Fruit fly (Drosophila melanogaster): ENCODE results near the gene Sfp84E.

Sfp84E gene

DNA sequence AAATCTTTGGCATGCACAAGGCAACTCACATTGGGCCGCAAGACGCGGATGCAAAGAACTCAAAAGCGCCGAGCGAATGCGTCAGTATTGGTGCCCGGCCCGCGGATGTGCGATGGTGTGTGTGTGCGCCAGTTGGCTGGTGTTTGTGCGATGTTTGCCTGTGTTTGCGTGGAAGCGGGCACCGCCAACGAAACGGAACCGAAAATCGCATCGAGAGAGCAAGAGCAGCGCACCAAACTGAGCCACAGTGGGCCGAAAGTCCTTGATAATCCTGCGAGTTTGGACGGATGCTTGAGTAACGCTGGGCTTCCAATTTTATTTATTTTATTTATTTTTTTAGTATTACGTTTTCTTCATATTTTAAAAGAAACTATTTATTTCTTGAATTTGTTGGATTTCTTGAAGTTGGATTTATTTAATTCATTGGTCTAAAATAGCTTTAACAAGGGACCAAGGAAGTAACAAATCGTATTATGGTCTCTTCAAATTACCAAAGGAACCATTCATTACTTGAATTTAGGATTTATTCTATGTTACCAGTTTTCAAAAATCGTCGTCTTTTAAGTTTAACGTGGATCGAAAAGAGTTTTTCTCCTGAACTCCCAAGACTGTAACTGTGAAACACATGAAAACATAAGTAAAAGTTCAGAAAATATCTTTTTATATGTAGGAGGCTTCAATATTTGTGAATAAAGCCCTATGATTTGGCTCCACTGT is 17.2 kb downstream of the Sfp84E start (continued):
- TF ChIP-seq CG2875 (GFP tag; optimal IDR thresholded peaks at IDR 0.05) = peak; percentile 61
- peak; percentile 46 for TF ChIP-seq CG32772 (GFP tag; IDR thresholded peaks at IDR 0.05)
- TF ChIP-seq fd3F (GFP tag; optimal IDR thresholded peaks at IDR 0.05) = no peak
- TF ChIP-seq Hmx (GFP tag; optimal IDR thresholded peaks at IDR 0.05) = no peak
- no peak for TF ChIP-seq Lhr (GFP tag; optimal IDR thresholded peaks at IDR 0.05)
- no peak for TF ChIP-seq CG1024 (GFP tag; IDR thresholded peaks at IDR 0.05)
- peak; percentile 47; the same call in 1 of the 2 replicates for TF ChIP-seq ara (GFP tag; IDR thresholded peaks at IDR 0.05)
- TF ChIP-seq CG18619 (GFP tag; optimal IDR thresholded peaks at IDR 0.05) = peak; percentile 58
- no peak for TF ChIP-seq CG15601 (tag; optimal IDR thresholded peaks at IDR 0.05)
- TF ChIP-seq Bdp1 (GFP tag; optimal IDR thresholded peaks at IDR 0.05) = no peak
- no peak for TF ChIP-seq Side (GFP tag; optimal IDR thresholded peaks at IDR 0.05)
- peak; percentile 76 for TF ChIP-seq CG9437 (GFP tag; optimal IDR thresholded peaks at IDR 0.05)
- TF ChIP-seq oc (tag; optimal IDR thresholded peaks at IDR 0.05) = no peak
- no peak for TF ChIP-seq sima (GFP tag; optimal IDR thresholded peaks at IDR 0.05)
- no peak for TF ChIP-seq CG16813 (GFP tag; IDR thresholded peaks at IDR 0.05; ENCODE audit: partially characterized antibody)
- TF ChIP-seq sens (GFP tag) = peak; percentile 92
- no peak for TF ChIP-seq kah (GFP tag; optimal IDR thresholded peaks at IDR 0.05)
- 0 out of 2 replicates have a peak, but pooled peaks have one; percentile 6 for TF ChIP-seq CG6272 (GFP tag; IDR thresholded peaks at IDR 0.05)
- TF ChIP-seq tap (tag; optimal IDR thresholded peaks at IDR 0.05) = no peak
- peak in 1 of 3 experiments; percentile 87 for TF ChIP-seq lola (GFP tag; optimal IDR thresholded peaks at IDR 0.05)
- TF ChIP-seq gsb-n (tag; optimal IDR thresholded peaks at IDR 0.05) = peak; percentile 29
- no peak for TF ChIP-seq gfzf (GFP tag; optimal IDR thresholded peaks at IDR 0.05)
- TF ChIP-seq CG6765 (GFP tag; optimal IDR thresholded peaks at IDR 0.05) = no peak
- no peak for TF ChIP-seq mam (GFP tag; optimal IDR thresholded peaks at IDR 0.05)
- TF ChIP-seq Mad (GFP tag; optimal IDR thresholded peaks at IDR 0.05) = no peak
- no peak for TF ChIP-seq CG7786 (GFP tag; optimal IDR thresholded peaks at IDR 0.05)
- TF ChIP-seq run (tag; optimal IDR thresholded peaks at IDR 0.05) = no peak
- no peak for TF ChIP-seq vfl (GFP tag; optimal IDR thresholded peaks at IDR 0.05)
- TF ChIP-seq CG9797 (GFP tag; optimal IDR thresholded peaks at IDR 0.05) = no peak
- TF ChIP-seq her (GFP tag; optimal IDR thresholded peaks at IDR 0.05) = no peak
- peak; percentile 79 for TF ChIP-seq Nf-YC (tag; optimal IDR thresholded peaks at IDR 0.05)
- no peak for TF ChIP-seq Lim3 (GFP tag; IDR thresholded peaks at IDR 0.05)
- TF ChIP-seq CG17612 (GFP tag; IDR thresholded peaks at IDR 0.05) = no peak
- no peak for TF ChIP-seq luna (GFP tag; optimal IDR thresholded peaks at IDR 0.05)
- no peak for TF ChIP-seq gce (GFP tag; IDR thresholded peaks at IDR 0.05)
- TF ChIP-seq kay (GFP tag; optimal IDR thresholded peaks at IDR 0.05) = peak; percentile 29
- TF ChIP-seq CG1647 (GFP tag; optimal IDR thresholded peaks at IDR 0.05) = no peak
- TF ChIP-seq fru (optimal IDR thresholded peaks at IDR 0.05) = no peak
- no peak for TF ChIP-seq ato (GFP tag; IDR thresholded peaks at IDR 0.05; ENCODE audit: partially characterized antibody)
- TF ChIP-seq CG13296 (GFP tag; optimal IDR thresholded peaks at IDR 0.05) = no peak
- no peak for TF ChIP-seq CG10321 (GFP tag; IDR thresholded peaks at IDR 0.05)
- TF ChIP-seq row (GFP tag; IDR thresholded peaks at IDR 0.05) = peak; percentile 37; the same call in 2 of the 3 replicates
- TF ChIP-seq Ada2b (GFP tag; IDR thresholded peaks at IDR 0.05) = 0 out of 2 replicates have a peak, but pooled peaks have one; percentile 2
- peak; percentile 52 for TF ChIP-seq Hr3 (GFP tag; optimal IDR thresholded peaks at IDR 0.05)
- no peak for TF ChIP-seq dati (GFP tag; IDR thresholded peaks at IDR 0.05)
- TF ChIP-seq CG17829 (tag; optimal IDR thresholded peaks at IDR 0.05) = peak; percentile 72
- TF ChIP-seq NFAT (GFP tag; IDR thresholded peaks at IDR 0.05) = no peak
- TF ChIP-seq Dip3 (GFP tag; optimal IDR thresholded peaks at IDR 0.05) = no peak
- peak; percentile 27 for TF ChIP-seq CG17385 (GFP tag; optimal IDR thresholded peaks at IDR 0.05)
- no peak for TF ChIP-seq NfI (GFP tag; optimal IDR thresholded peaks at IDR 0.05)
- TF ChIP-seq crc (GFP tag; optimal IDR thresholded peaks at IDR 0.05) = no peak
